Fruit fly (Drosophila melanogaster) whole organism, embryonic: ENCODE measurements around the gene mRpS31.
A peak's percentile ranks its signal among the peaks of the same experiment; 100 is the strongest.

ENCODE experiments used
- Bgb ChIP-seq: fragments of 200-800 bp; sonication (Bioruptor generic); IDR thresholded peaks from 2 replicates; pipeline ENCODE4 v1.3.6; 2022; ENCODE audit warnings: missing biosample characterization, missing genetic modification characterization; ENCODE audit not compliant: partially characterized antibody
- CG10366 ChIP-seq: fragments of 200-800 bp; sonication (Bioruptor generic); IDR thresholded peaks from 2 replicates; pipeline ENCODE4 v1.3.6; 2022; ENCODE audit warnings: missing biosample characterization, missing genetic modification characterization
- CG11696 ChIP-seq: fragments of 200-800 bp; sonication (Bioruptor generic); IDR thresholded peaks from 2 replicates; pipeline ENCODE4 v1.3.6; 2022; ENCODE audit warnings: missing biosample characterization, missing genetic modification characterization
- CG13775 ChIP-seq: fragments of 200-800 bp; sonication (Bioruptor generic); optimal IDR thresholded peaks from 3 replicates; lab custom pipeline; 2017; ENCODE audit warnings: missing biosample characterization, mild to moderate bottlenecking, missing genetic modification characterization
- CG15011 ChIP-seq: fragments of 200-800 bp; sonication (Bioruptor generic); optimal IDR thresholded peaks from 3 replicates; lab custom pipeline; 2018; ENCODE audit warnings: missing biosample characterization, mild to moderate bottlenecking, missing genetic modification characterization
- CG17359 ChIP-seq: fragments of 200-800 bp; sonication (Bioruptor generic); optimal IDR thresholded peaks from 3 replicates; lab custom pipeline; 2018; ENCODE audit warnings: missing biosample characterization, mild to moderate bottlenecking, missing genetic modification characterization, moderate library complexity
- CG2678 ChIP-seq: fragments of 200-800 bp; sonication (Bioruptor generic); optimal IDR thresholded peaks from 3 replicates; lab custom pipeline; 2019; ENCODE audit warnings: missing biosample characterization, mild to moderate bottlenecking, missing genetic modification characterization, moderate library complexity
- CG31365 ChIP-seq: fragments of 200-800 bp; sonication (Bioruptor generic); optimal IDR thresholded peaks from 2 replicates; lab custom pipeline; 2018; ENCODE audit warnings: missing biosample characterization, mild to moderate bottlenecking, missing genetic modification characterization
- CG3281 ChIP-seq: fragments of 200-800 bp; sonication (Bioruptor generic); optimal IDR thresholded peaks from 3 replicates; lab custom pipeline; 2017; ENCODE audit warnings: missing biosample characterization, mild to moderate bottlenecking, missing genetic modification characterization
- CG43689 ChIP-seq: fragments of 200-800 bp; sonication (Bioruptor generic); IDR thresholded peaks from 2 replicates; pipeline ENCODE4 v1.3.6; 2022; ENCODE audit warnings: missing biosample characterization, missing genetic modification characterization
- CG4404 ChIP-seq: fragments of 200-800 bp; sonication (Bioruptor generic); IDR thresholded peaks from 2 replicates; pipeline ENCODE4 v1.3.6; 2022; ENCODE audit warnings: missing biosample characterization, missing genetic modification characterization
- CG4707 ChIP-seq: fragments of 200-800 bp; sonication (Bioruptor generic); optimal IDR thresholded peaks from 2 replicates; lab custom pipeline; 2018; ENCODE audit warnings: missing biosample characterization, mild to moderate bottlenecking, missing genetic modification characterization, moderate library complexity
- CG6254 ChIP-seq: fragments of 200-800 bp; sonication (Bioruptor generic); optimal IDR thresholded peaks from 3 replicates; lab custom pipeline; 2017; ENCODE audit warnings: mild to moderate bottlenecking, missing biosample characterization, missing genetic modification reagents, missing genetic modification characterization
- CG6654 ChIP-seq: fragments of 200-800 bp; sonication (Bioruptor generic); optimal IDR thresholded peaks from 2 replicates; lab custom pipeline; 2017; ENCODE audit warnings: missing biosample characterization, mild to moderate bottlenecking, missing genetic modification characterization
- CG8089 ChIP-seq: fragments of 200-800 bp; sonication (Bioruptor generic); optimal IDR thresholded peaks from 3 replicates; lab custom pipeline; 2016; ENCODE audit warnings: missing biosample characterization, missing genetic modification characterization
- CG9609 ChIP-seq: fragments of 200-800 bp; sonication (Bioruptor generic); optimal IDR thresholded peaks from 3 replicates; lab custom pipeline; 2016; ENCODE audit warnings: missing biosample characterization, missing genetic modification characterization
- CG9727 ChIP-seq: fragments of 200-800 bp; sonication (Bioruptor generic); optimal IDR thresholded peaks from 3 replicates; lab custom pipeline; 2017; ENCODE audit warnings: missing biosample characterization, mild to moderate bottlenecking, missing genetic modification characterization
- E2f2 ChIP-seq: fragments of 200-800 bp; sonication (Bioruptor generic); IDR thresholded peaks from 2 replicates; pipeline ENCODE4 v1.3.6; 2022; ENCODE audit warnings: missing biosample characterization, missing genetic modification characterization
- Fer1 ChIP-seq: fragments of 200-800 bp; sonication (Bioruptor generic); optimal IDR thresholded peaks from 2 replicates; lab custom pipeline; 2017; ENCODE audit warnings: missing biosample characterization, mild to moderate bottlenecking, missing genetic modification characterization
- HLH54F ChIP-seq: fragments of 200-800 bp; sonication (Bioruptor generic); optimal IDR thresholded peaks from 3 replicates; lab custom pipeline; 2016; ENCODE audit warnings: missing biosample characterization, missing genetic modification characterization
- Hr3 ChIP-seq: fragments of 200-800 bp; sonication (Bioruptor generic); optimal IDR thresholded peaks from 3 replicates; lab custom pipeline; 2016; ENCODE audit warnings: missing biosample characterization, missing genetic modification characterization
- Hr39 ChIP-seq: fragments of >200 bp; optimal IDR thresholded peaks from 2 replicates; lab custom pipeline; 2017
- Hsf ChIP-seq: fragments of 200-800 bp; sonication (Bioruptor generic); optimal IDR thresholded peaks from 3 replicates; lab custom pipeline; 2016; ENCODE audit warnings: missing biosample characterization, missing genetic modification characterization
- Kr ChIP-seq: fragments of 200-800 bp; sonication (Bioruptor generic); optimal IDR thresholded peaks from 2 replicates; lab custom pipeline; 2017; ENCODE audit warnings: missing biosample characterization, mild to moderate bottlenecking, missing genetic modification characterization
- Oli ChIP-seq: fragments of 200-800 bp; sonication (Bioruptor generic); optimal IDR thresholded peaks from 2 replicates; lab custom pipeline; 2018; ENCODE audit warnings: missing biosample characterization, mild to moderate bottlenecking, missing genetic modification characterization, moderate library complexity
- Sox100B ChIP-seq: fragments of 200-800 bp; sonication (Bioruptor generic); optimal IDR thresholded peaks from 3 replicates; lab custom pipeline; 2018; ENCODE audit warnings: missing biosample characterization, mild to moderate bottlenecking, missing genetic modification characterization
- Vsx1 ChIP-seq: fragments of 200-800 bp; sonication (Bioruptor generic); optimal IDR thresholded peaks from 2 replicates; lab custom pipeline; 2017; ENCODE audit warnings: missing biosample characterization, mild to moderate bottlenecking, missing genetic modification characterization, missing genetic modification reagents
- ara ChIP-seq: fragments of 200-800 bp; sonication (Bioruptor generic); IDR thresholded peaks from 2 replicates; pipeline ENCODE4 v1.3.6; 2022; ENCODE audit warnings: missing biosample characterization, missing genetic modification characterization
- bab2 ChIP-seq: fragments of 200-800 bp; sonication (Bioruptor generic); optimal IDR thresholded peaks from 2 replicates; lab custom pipeline; 2016; ENCODE audit warnings: missing biosample characterization, missing genetic modification characterization
- chif ChIP-seq, 2 experiments: fragments of 200-800 bp; sonication (Bioruptor generic); optimal IDR thresholded peaks; 3 replicates each; lab custom pipeline; 2016; ENCODE audit warnings: missing biosample characterization in 2 of 2, missing genetic modification characterization in 2 of 2
- dati ChIP-seq: fragments of 200-800 bp; sonication (Bioruptor generic); IDR thresholded peaks from 2 replicates; pipeline ENCODE4 v1.3.6; 2022; ENCODE audit warnings: missing biosample characterization, missing genetic modification characterization
- dmrt99B ChIP-seq: fragments of 200-800 bp; sonication (Bioruptor generic); optimal IDR thresholded peaks from 2 replicates; lab custom pipeline; 2018; ENCODE audit warnings: missing biosample characterization, mild to moderate bottlenecking, missing genetic modification characterization, moderate library complexity
- dpn ChIP-seq, 2 experiments: fragments of 200-800 bp; sonication (Bioruptor generic); optimal IDR thresholded peaks; 3 replicates each; lab custom pipeline; 2016; ENCODE audit warnings: missing biosample characterization in 2 of 2, missing genetic modification characterization in 2 of 2
- en ChIP-seq: fragments of 200-800 bp; sonication (Bioruptor generic); optimal IDR thresholded peaks from 2 replicates; lab custom pipeline; 2016; ENCODE audit warnings: missing biosample characterization, missing genetic modification characterization
- esg ChIP-seq: fragments of 200-800 bp; sonication (Bioruptor generic); conservative IDR thresholded peaks from 2 replicates; pipeline ENCODE4 v1.3.6; 2022; ENCODE audit warnings: missing biosample characterization, missing genetic modification characterization
- gt ChIP-seq: fragments of 200-800 bp; sonication (Bioruptor generic); IDR thresholded peaks from 2 replicates; pipeline ENCODE4 v1.3.6; 2022; ENCODE audit warnings: missing biosample characterization, missing genetic modification characterization
- h ChIP-seq: fragments of >200 bp; optimal IDR thresholded peaks from 2 replicates; lab custom pipeline; 2017
- lmd ChIP-seq: fragments of 200-800 bp; sonication (Bioruptor generic); IDR thresholded peaks from 2 replicates; pipeline ENCODE4 v1.3.6; 2022; ENCODE audit warnings: missing biosample characterization, missing genetic modification characterization
- mld ChIP-seq: fragments of 200-800 bp; sonication (Bioruptor generic); IDR thresholded peaks from 3 replicates; pipeline ENCODE4 v1.3.6; 2022; ENCODE audit warnings: missing biosample characterization, missing genetic modification characterization; ENCODE audit not compliant: partially characterized antibody
- onecut ChIP-seq: fragments of 200-800 bp; sonication (Bioruptor generic); IDR thresholded peaks from 2 replicates; pipeline ENCODE4 v1.3.6; 2022; ENCODE audit warnings: missing biosample characterization, missing genetic modification characterization
- org-1 ChIP-seq: fragments of 200-800 bp; sonication (Bioruptor generic); optimal IDR thresholded peaks from 2 replicates; lab custom pipeline; 2017; ENCODE audit warnings: missing biosample characterization, missing genetic modification characterization
- pnt ChIP-seq: fragments of 200-800 bp; sonication (Bioruptor generic); optimal IDR thresholded peaks from 3 replicates; lab custom pipeline; 2016; ENCODE audit warnings: missing biosample characterization, missing genetic modification characterization
- ranshi ChIP-seq: fragments of 200-800 bp; sonication (Bioruptor generic); IDR thresholded peaks from 2 replicates; pipeline ENCODE4 v1.3.6; 2022; ENCODE audit warnings: missing biosample characterization, missing genetic modification characterization
- row ChIP-seq: fragments of 200-800 bp; sonication (Bioruptor generic); IDR thresholded peaks from 3 replicates; pipeline ENCODE4 v1.3.6; 2022; ENCODE audit warnings: missing biosample characterization, missing genetic modification characterization
- sd ChIP-seq: fragments of 200-800 bp; sonication (Bioruptor generic); optimal IDR thresholded peaks from 3 replicates; lab custom pipeline; 2018; ENCODE audit warnings: missing biosample characterization, mild to moderate bottlenecking, missing genetic modification characterization, moderate library complexity
- sna ChIP-seq: fragments of 200-800 bp; sonication (Bioruptor generic); IDR thresholded peaks from 2 replicates; pipeline ENCODE4 v1.3.6; 2022; ENCODE audit warnings: missing biosample characterization, missing genetic modification characterization; ENCODE audit not compliant: partially characterized antibody
- stwl ChIP-seq: fragments of 200-800 bp; sonication (Bioruptor generic); optimal IDR thresholded peaks from 3 replicates; lab custom pipeline; 2018; ENCODE audit warnings: missing biosample characterization, mild to moderate bottlenecking, missing genetic modification characterization, moderate library complexity
- toy ChIP-seq: fragments of 200-800 bp; sonication (Bioruptor generic); IDR thresholded peaks from 2 replicates; pipeline ENCODE4 v1.3.6; 2022; ENCODE audit warnings: missing biosample characterization, missing genetic modification characterization
- tup ChIP-seq: fragments of 200-800 bp; sonication (Bioruptor generic); optimal IDR thresholded peaks from 2 replicates; lab custom pipeline; 2016; ENCODE audit warnings: missing biosample characterization, mild to moderate bottlenecking, missing genetic modification characterization, moderate library complexity
- unc-4 ChIP-seq: fragments of 200-800 bp; sonication (Bioruptor generic); IDR thresholded peaks from 2 replicates; pipeline ENCODE4 v1.3.6; 2022; ENCODE audit warnings: missing biosample characterization, missing genetic modification characterization; ENCODE audit not compliant: partially characterized antibody
- z ChIP-seq: fragments of 200-800 bp; sonication (Bioruptor generic); IDR thresholded peaks from 3 replicates; pipeline ENCODE4 v1.3.6; 2022; ENCODE audit warnings: missing biosample characterization, missing genetic modification characterization
- zen ChIP-seq: fragments of 200-800 bp; sonication (Bioruptor generic); optimal IDR thresholded peaks from 3 replicates; lab custom pipeline; 2018; ENCODE audit warnings: missing biosample characterization, mild to moderate bottlenecking, missing genetic modification characterization, moderate library complexity

The mRpS31 gene

dm6 chr3L:16054095-16054494, 49.1 kb downstream of the mRpS31 start (continued):
- TF ChIP-seq CG6654 (GFP tag; lab: Kevin White, UChicago), result no peak
- TF ChIP-seq E2f2 (GFP tag; lab: Robert Waterston, UW), result peak; percentile 22; the same call in 1 of the 2 replicates
- TF ChIP-seq org-1 (GFP tag; lab: Kevin White, UChicago), result peak; percentile 45
- TF ChIP-seq CG10366, result peak; percentile 17; the same call in 1 of the 2 replicates
- no peak for TF ChIP-seq HLH54F
- TF ChIP-seq ara (GFP tag; lab: Robert Waterston, UW), result 0 out of 2 replicates have a peak, but pooled peaks have one; percentile 20
- no peak for TF ChIP-seq CG9609 (GFP tag; lab: Kevin White, UChicago)
- peak; percentile 30 for TF ChIP-seq CG13775 (GFP tag; lab: Kevin White, UChicago)
- TF ChIP-seq CG3281 (GFP tag; lab: Kevin White, UChicago), result peak; percentile 49
- no peak for TF ChIP-seq pnt (GFP tag; lab: Kevin White, UChicago)
- TF ChIP-seq lmd, result peak; percentile 63
- peak in 1 of 2 experiments; percentile 38 for TF ChIP-seq dpn (GFP tag; optimal IDR thresholded peaks at IDR 0.05; lab: Kevin White, UChicago)
- TF ChIP-seq mld (GFP tag; lab: Robert Waterston, UW), result no peak
- TF ChIP-seq dati, result no peak
- peak; percentile 66 for TF ChIP-seq CG2678 (tag; lab: Kevin White, UChicago)
- no peak for TF ChIP-seq CG43689 (GFP tag; lab: Robert Waterston, UW)
- peak; percentile 10 to 27 for TF ChIP-seq chif (GFP tag; optimal IDR thresholded peaks at IDR 0.05; lab: Kevin White, UChicago)
- TF ChIP-seq dmrt99B (tag; lab: Kevin White, UChicago), result peak; percentile 80
- TF ChIP-seq tup (GFP tag; lab: Kevin White, UChicago), result no peak
- peak; percentile 25 for TF ChIP-seq CG6254 (GFP tag; lab: Kevin White, UChicago)
- no peak for TF ChIP-seq Vsx1
- no peak for TF ChIP-seq Hr3 (GFP tag; lab: Kevin White, UChicago)
- peak; percentile 53 for TF ChIP-seq Sox100B (GFP tag; lab: Kevin White, UChicago)
- TF ChIP-seq Hsf (GFP tag; lab: Kevin White, UChicago), result peak; percentile 52
- TF ChIP-seq ranshi (GFP tag; lab: Robert Waterston, UW), result no peak
- TF ChIP-seq CG31365, result no peak
- TF ChIP-seq zen, result no peak
- no peak for TF ChIP-seq Bgb (GFP tag; lab: Robert Waterston, UW)
- TF ChIP-seq row (GFP tag; lab: Robert Waterston, UW), result peak; percentile 40; the same call in 2 of the 3 replicates
- no peak for TF ChIP-seq bab2 (GFP tag; lab: Kevin White, UChicago)
- no peak for TF ChIP-seq stwl (tag; lab: Kevin White, UChicago)
- TF ChIP-seq CG11696 (GFP tag; lab: Robert Waterston, UW), result no peak
- no peak for TF ChIP-seq en (GFP tag; lab: Kevin White, UChicago)
- TF ChIP-seq h (lab: Kevin White, UChicago), result no peak
- TF ChIP-seq z (GFP tag; lab: Robert Waterston, UW), result no peak
- TF ChIP-seq Oli (tag; lab: Kevin White, UChicago), result peak; percentile 68
- peak; percentile 23 for TF ChIP-seq CG15011
- TF ChIP-seq onecut, result no peak
- peak; percentile 64 for TF ChIP-seq CG9727 (GFP tag; lab: Kevin White, UChicago)
- TF ChIP-seq CG8089 (GFP tag; lab: Kevin White, UChicago), result no peak
- TF ChIP-seq Kr (GFP tag; lab: Kevin White, UChicago), result no peak
- no peak for TF ChIP-seq sna
- TF ChIP-seq Fer1 (GFP tag; lab: Kevin White, UChicago), result peak; percentile 37
- TF ChIP-seq CG17359 (tag; lab: Kevin White, UChicago), result peak; percentile 24
- TF ChIP-seq toy, result no peak
- TF ChIP-seq sd (tag; lab: Kevin White, UChicago), result no peak
- no peak for TF ChIP-seq gt (GFP tag; lab: Robert Waterston, UW)
- no peak for TF ChIP-seq unc-4 (GFP tag; lab: Robert Waterston, UW)
- no peak for TF ChIP-seq esg (GFP tag; lab: Robert Waterston, UW)
- TF ChIP-seq Hr39 (lab: Kevin White, UChicago), result no peak
- TF ChIP-seq CG4404 (GFP tag; lab: Robert Waterston, UW), result no peak
- no peak for TF ChIP-seq CG4707 (GFP tag; lab: Kevin White, UChicago)
